Worm (Caenorhabditis elegans) whole organism, L2 larva: ENCODE measurements around the gene F28F5.6.

Experiments
- nhr-23 ChIP-seq: fragments of 150-350 bp; optimal IDR thresholded peaks from 2 replicates; lab custom pipeline; 2014; ENCODE audit warnings: missing biosample characterization, missing genetic modification reagents, missing genetic modification characterization
- nhr-6 ChIP-seq: fragments of 150-350 bp; optimal IDR thresholded peaks from 2 replicates; lab custom pipeline; 2014; ENCODE audit warnings: missing biosample characterization, missing genetic modification characterization
- unc-62 ChIP-seq: fragments of 150-350 bp; optimal IDR thresholded peaks from 2 replicates; lab custom pipeline; 2014; ENCODE audit warnings: missing biosample characterization, missing genetic modification reagents, missing genetic modification characterization

ce11 chrIII:6820343-6820985 is 1.3 kb upstream of the F28F5.6 start, which contains the start of gene ten-1:
- TF ChIP-seq nhr-6 (tag; lab: Kevin White, UChicago): no peak
- no peak for TF ChIP-seq nhr-23 (tag; lab: Kevin White, UChicago)
- no peak for TF ChIP-seq unc-62
